Worm (Caenorhabditis elegans): ENCODE data around the gene ZC155.2.

The ZC155.2 gene

ce11 chrIII:5227831-5228467 is 9.2 kb downstream of the ZC155.2 start, which contains the start of the genes C34E10.12, C34E10.10 and atp-2 (continued):
- TF ChIP-seq ceh-16 (tag; optimal IDR thresholded peaks at IDR 0.05), result no peak
- TF ChIP-seq nhr-12 (tag; optimal IDR thresholded peaks at IDR 0.05), result no peak
- TF ChIP-seq pha-4 (tag; optimal IDR thresholded peaks at IDR 0.05), result peak; percentile 97
- no peak for TF ChIP-seq mml-1 (tag; optimal IDR thresholded peaks at IDR 0.05)
- TF ChIP-seq ceh-9 (tag; optimal IDR thresholded peaks at IDR 0.05), result no peak
- no peak for TF ChIP-seq sea-2 (GFP tag; optimal IDR thresholded peaks at IDR 0.05)
- TF ChIP-seq lin-15B (tag; optimal IDR thresholded peaks at IDR 0.05), result peak; percentile 95
- TF ChIP-seq nhr-76 (tag; optimal IDR thresholded peaks at IDR 0.05), result no peak
- TF ChIP-seq mdl-1 (tag; optimal IDR thresholded peaks at IDR 0.05), result no peak
- TF ChIP-seq ztf-11 (tag; optimal IDR thresholded peaks at IDR 0.05), result no peak
- TF ChIP-seq daf-12 (tag; optimal IDR thresholded peaks at IDR 0.05), result no peak
- TF ChIP-seq hmg-11 (tag; optimal IDR thresholded peaks at IDR 0.05), result peak; percentile 91
- TF ChIP-seq fkh-2 (tag; optimal IDR thresholded peaks at IDR 0.05), result no peak

ce11 chrIII:5228839-5229238 is 10.1 kb downstream of the ZC155.2 start:
- TF ChIP-seq nhr-12 (tag; optimal IDR thresholded peaks at IDR 0.05) (no peak), pqm-1 (tag; optimal IDR thresholded peaks at IDR 0.05) (no peak)

ce11 chrIII:5229511-5230250 is 10.9 kb downstream of the ZC155.2 start:
- no peak for TF ChIP-seq mml-1 (tag; optimal IDR thresholded peaks at IDR 0.05)

ce11 chrIII:5230415-5230814 is 11.6 kb downstream of the ZC155.2 start, which contains the start of gene prmt-5:
Gene prmt-5 (plus strand): TSS chrIII:5230555.
- no peak for TF ChIP-seq ZK546.5 (tag; optimal IDR thresholded peaks at IDR 0.05)
- TF ChIP-seq nfya-1 (tag; optimal IDR thresholded peaks at IDR 0.05; ENCODE audit: insufficient read depth), result no peak
- TF ChIP-seq ceh-9 (tag; optimal IDR thresholded peaks at IDR 0.05), result no peak
- TF ChIP-seq ceh-28 (tag; optimal IDR thresholded peaks at IDR 0.05), result no peak
- TF ChIP-seq elt-2 (tag; optimal IDR thresholded peaks at IDR 0.05), result peak; percentile 27
- no peak for TF ChIP-seq unc-39 (tag; optimal IDR thresholded peaks at IDR 0.05)
- no peak for TF ChIP-seq egl-5 (tag; optimal IDR thresholded peaks at IDR 0.05)
- peak; percentile 30 for TF ChIP-seq nhr-25 (tag; optimal IDR thresholded peaks at IDR 0.05)
- no peak for TF ChIP-seq eor-1 (tag; optimal IDR thresholded peaks at IDR 0.05)
- no peak for TF ChIP-seq fos-1 (tag; optimal IDR thresholded peaks at IDR 0.05)
- TF ChIP-seq lin-15B (tag; optimal IDR thresholded peaks at IDR 0.05), result no peak
- TF ChIP-seq zag-1 (tag; optimal IDR thresholded peaks at IDR 0.05), result no peak
- no peak for TF ChIP-seq lin-39 (tag; optimal IDR thresholded peaks at IDR 0.05)
- no peak for TF ChIP-seq ceh-16 (tag; optimal IDR thresholded peaks at IDR 0.05)
- no peak for TF ChIP-seq snpc-4 (tag; optimal IDR thresholded peaks at IDR 0.05)
- TF ChIP-seq elt-3 (tag; optimal IDR thresholded peaks at IDR 0.05), result peak in 1 of 3 experiments; percentile 13
- no peak for TF ChIP-seq nhr-237 (tag; optimal IDR thresholded peaks at IDR 0.05)
- peak; percentile 76 for TF ChIP-seq aly-2 (tag; optimal IDR thresholded peaks at IDR 0.05)
- no peak for TF ChIP-seq mml-1 (tag; optimal IDR thresholded peaks at IDR 0.05)
- peak; percentile 18 for TF ChIP-seq pqm-1 (tag; optimal IDR thresholded peaks at IDR 0.05)
- no peak for TF ChIP-seq unc-62 (GFP tag; optimal IDR thresholded peaks at IDR 0.05)
- no peak for TF ChIP-seq egl-27 (tag; optimal IDR thresholded peaks at IDR 0.05)
- no peak for TF ChIP-seq daf-12 (tag; optimal IDR thresholded peaks at IDR 0.05)
- no peak for TF ChIP-seq sea-2 (GFP tag; optimal IDR thresholded peaks at IDR 0.05)
- peak; percentile 13 for TF ChIP-seq pha-4 (tag; optimal IDR thresholded peaks at IDR 0.05)
- TF ChIP-seq lsy-12 (tag; optimal IDR thresholded peaks at IDR 0.05), result peak; percentile 81
- TF ChIP-seq ztf-11 (tag; optimal IDR thresholded peaks at IDR 0.05), result no peak
- no peak for TF ChIP-seq ztf-4 (tag; optimal IDR thresholded peaks at IDR 0.05)
- TF ChIP-seq ceh-82 (tag; optimal IDR thresholded peaks at IDR 0.05), result no peak
- TF ChIP-seq nhr-43 (tag; optimal IDR thresholded peaks at IDR 0.05; ENCODE audit: poor library complexity, severe bottlenecking), result peak; percentile 73
- TF ChIP-seq hmg-11 (tag; optimal IDR thresholded peaks at IDR 0.05), result no peak
- peak; percentile 35 for TF ChIP-seq nhr-23 (tag; optimal IDR thresholded peaks at IDR 0.05)
- TF ChIP-seq nhr-12 (tag; optimal IDR thresholded peaks at IDR 0.05), result no peak
- TF ChIP-seq fkh-2 (tag; optimal IDR thresholded peaks at IDR 0.05), result no peak
- no peak for TF ChIP-seq nhr-28 (tag; optimal IDR thresholded peaks at IDR 0.05)
- no peak for TF ChIP-seq mdl-1 (tag; optimal IDR thresholded peaks at IDR 0.05)
- no peak for TF ChIP-seq fkh-10 (GFP tag; optimal IDR thresholded peaks at IDR 0.05)
- no peak for TF ChIP-seq jun-1 (tag; optimal IDR thresholded peaks at IDR 0.05)
- no peak for TF ChIP-seq tbx-2 (tag; optimal IDR thresholded peaks at IDR 0.05)
- TF ChIP-seq nhr-67 (tag; optimal IDR thresholded peaks at IDR 0.05), result no peak
- TF ChIP-seq R02D3.7 (tag; optimal IDR thresholded peaks at IDR 0.05), result no peak
- TF ChIP-seq elt-1 (tag; optimal IDR thresholded peaks at IDR 0.05), result no peak
- peak; percentile 90 for TF ChIP-seq ama-1 (optimal IDR thresholded peaks at IDR 0.05)

Measured in whole organism, L3 larva.